Worm (Caenorhabditis elegans): ENCODE results near the gene F37A4.4.

ce11 chrIII:6693285-6693684 lies 20.1 kb upstream of the F37A4.4 start:
- no peak for TF ChIP-seq egl-27 (tag; optimal IDR thresholded peaks at IDR 0.05)
- TF ChIP-seq elt-2 (tag; optimal IDR thresholded peaks at IDR 0.05), result peak; percentile 88
- TF ChIP-seq sea-2 (GFP tag; optimal IDR thresholded peaks at IDR 0.05), result no peak
- peak; percentile 92 for TF ChIP-seq pqm-1 (tag; optimal IDR thresholded peaks at IDR 0.05)
- TF ChIP-seq aly-2 (tag; optimal IDR thresholded peaks at IDR 0.05), result no peak
- no peak for TF ChIP-seq fkh-2 (tag; optimal IDR thresholded peaks at IDR 0.05)
- no peak for TF ChIP-seq ceh-82 (tag; optimal IDR thresholded peaks at IDR 0.05)
- TF ChIP-seq zag-1 (tag; optimal IDR thresholded peaks at IDR 0.05), result no peak

Measured in whole organism, L3 larva.